Worm (Caenorhabditis elegans): ENCODE results near the gene F58F6.6.
A peak's percentile ranks its signal among the peaks of the same experiment; 100 is the strongest.

Gene F58F6.6

DNA sequence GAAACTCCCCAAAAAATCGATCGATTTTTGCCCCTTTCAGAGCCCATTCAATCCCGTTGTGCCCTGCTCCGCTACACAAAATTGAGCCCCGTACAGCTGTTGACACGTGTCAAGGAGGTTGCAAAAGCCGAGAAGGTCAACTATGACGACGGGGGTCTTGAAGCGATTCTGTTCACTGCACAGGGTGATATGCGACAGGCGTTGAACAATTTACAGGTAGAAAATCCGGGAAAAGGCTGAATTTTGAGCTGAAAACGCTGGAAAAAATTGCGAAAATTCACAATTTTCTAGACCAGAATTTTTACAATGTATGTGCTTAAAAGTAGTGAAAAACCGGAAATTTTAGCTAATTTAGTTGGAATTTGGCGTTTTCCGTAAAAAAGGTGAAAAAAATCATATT lies 8.5 kb downstream of the F58F6.6 start:
- TF ChIP-seq Y53G8AR.9 (GFP tag; conservative IDR thresholded peaks at IDR 0.05): no peak
- TF ChIP-seq C06A6.2 (GFP tag; conservative IDR thresholded peaks at IDR 0.05): no peak
- TF ChIP-seq B0019.2 (GFP tag; conservative IDR thresholded peaks at IDR 0.05): no peak
- no peak for TF ChIP-seq nhr-80 (tag; optimal IDR thresholded peaks at IDR 0.05)
- TF ChIP-seq snpc-1.3 (tag; optimal IDR thresholded peaks at IDR 0.05; ENCODE audit: insufficient read depth): no peak

DNA sequence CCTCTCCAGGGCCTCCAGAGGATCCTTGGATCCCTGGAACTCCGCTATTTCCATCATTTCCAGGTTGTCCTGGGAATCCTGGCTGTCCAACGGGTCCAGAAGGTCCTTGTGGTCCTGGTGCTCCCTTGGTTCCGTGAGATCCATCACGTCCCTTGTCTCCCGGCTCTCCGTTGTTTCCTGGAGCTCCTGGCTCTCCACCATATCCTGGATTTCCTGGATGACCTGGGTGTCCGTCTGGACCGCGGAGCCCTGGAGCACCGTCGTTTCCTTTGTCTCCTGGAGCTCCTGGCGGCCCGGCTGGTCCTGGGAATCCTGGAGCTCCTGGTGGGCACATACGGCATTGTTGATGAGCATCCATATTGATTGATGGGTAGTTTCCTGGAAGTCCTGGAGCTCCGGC lies 12.9 kb downstream of the F58F6.6 start:
- TF ChIP-seq nfyb-1 (GFP tag; IDR thresholded peaks at IDR 0.05): no peak
- no peak for TF ChIP-seq tbx-9 (tag; optimal IDR thresholded peaks at IDR 0.05; ENCODE audit: borderline replicate concordance)
- TF ChIP-seq ekl-4 (GFP tag; IDR thresholded peaks at IDR 0.05): no peak
- TF ChIP-seq Y53F4B.3 (GFP tag; IDR thresholded peaks at IDR 0.05): no peak
- no peak for TF ChIP-seq sptf-2 (GFP tag; optimal IDR thresholded peaks at IDR 0.05)
- TF ChIP-seq C17E4.6 (GFP tag; IDR thresholded peaks at IDR 0.05): no peak
- TF ChIP-seq zfh-2 (GFP tag; conservative IDR thresholded peaks at IDR 0.05): peak; percentile 91
- peak; percentile 79; the same call in 1 of the 2 replicates for TF ChIP-seq egrh-3 (GFP tag; IDR thresholded peaks at IDR 0.05)
- TF ChIP-seq madf-10 (tag; optimal IDR thresholded peaks at IDR 0.05): no peak

DNA sequence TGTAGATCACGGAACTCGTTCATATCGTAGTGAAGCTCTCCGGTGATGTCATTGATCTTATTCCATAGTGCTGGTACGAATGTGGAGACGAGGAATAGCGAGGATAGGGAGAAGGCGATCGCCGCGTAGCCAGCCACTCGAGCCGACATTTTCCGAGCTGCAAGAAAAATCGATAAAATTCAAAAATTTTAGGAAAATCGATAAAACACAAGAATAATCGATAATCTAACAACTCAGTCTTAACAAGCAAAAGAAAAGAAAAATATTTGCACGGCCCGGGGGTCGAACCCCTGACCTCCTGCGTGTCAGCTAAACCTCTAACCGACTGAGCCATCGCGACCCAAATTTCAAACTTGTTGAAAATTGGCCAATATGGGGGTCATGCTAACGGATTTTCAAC lies 14.3 kb downstream of the F58F6.6 start, which contains the start of gene col-104:
Gene col-104 (minus strand): TSS at position 159 of the 400 bp plus-strand sequence.
- TF ChIP-seq tbp1 (GFP tag; optimal IDR thresholded peaks at IDR 0.05): peak; percentile 37
- TF ChIP-seq let-526 (GFP tag; IDR thresholded peaks at IDR 0.05): no peak

DNA sequence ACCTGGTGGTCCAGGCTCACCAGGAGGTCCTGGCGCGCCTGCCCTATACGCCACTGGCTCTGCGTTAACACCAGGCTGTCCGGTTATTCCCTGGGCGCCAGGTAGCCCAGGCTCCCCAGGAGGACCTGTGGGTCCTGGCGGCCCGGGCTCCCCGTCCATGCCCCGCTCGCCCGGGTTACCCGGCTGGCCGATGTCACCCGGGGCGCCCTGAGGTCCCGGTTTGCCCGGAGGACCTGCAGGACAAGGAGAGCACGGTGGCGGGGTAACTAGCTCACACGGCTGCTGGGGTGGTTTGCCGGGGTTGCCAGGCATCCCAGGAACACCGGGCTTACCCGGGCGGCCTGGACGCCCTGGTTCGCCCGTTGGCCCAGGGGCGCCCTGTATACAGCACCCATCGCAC lies 17.2 kb downstream of the F58F6.6 start:
- TF ChIP-seq nfyb-1 (GFP tag; IDR thresholded peaks at IDR 0.05) (0 out of 2 replicates have a peak, but pooled peaks have one; percentile 65), ZK185.1 (tag; optimal IDR thresholded peaks at IDR 0.05; ENCODE audit: poor library complexity, severe bottlenecking) (no peak), mxl-1 (tag; optimal IDR thresholded peaks at IDR 0.05) (no peak), lin-26 (GFP tag; IDR thresholded peaks at IDR 0.05) (no peak), mcd-1 (GFP tag; IDR thresholded peaks at IDR 0.05) (peak; percentile 53; the same call in 1 of the 2 replicates), zfh-2 (GFP tag; conservative IDR thresholded peaks at IDR 0.05) (peak; percentile 96), chd-7 (tag; optimal IDR thresholded peaks at IDR 0.05) (no peak), F57C9.4 (tag; optimal IDR thresholded peaks at IDR 0.05) (no peak), F52B5.7 (tag; optimal IDR thresholded peaks at IDR 0.05) (peak; percentile 66), ztf-28 (GFP tag; IDR thresholded peaks at IDR 0.05) (0 out of 2 replicates have a peak, but pooled peaks have one; percentile 23), cebp-2 (GFP tag; IDR thresholded peaks at IDR 0.05) (0 out of 2 replicates have a peak, but pooled peaks have one; percentile 10), ceh-91 (GFP tag; IDR thresholded peaks at IDR 0.05) (0 out of 2 replicates have a peak, but pooled peaks have one; percentile 10), egrh-3 (GFP tag; IDR thresholded peaks at IDR 0.05) (peak; percentile 99), Y53F4B.3 (GFP tag; IDR thresholded peaks at IDR 0.05) (no peak), attf-3 (GFP tag; conservative IDR thresholded peaks at IDR 0.05) (0 out of 2 replicates have a peak, but pooled peaks have one; percentile 12), lin-35 (GFP tag; optimal IDR thresholded peaks at IDR 0.05) (no peak)

DNA sequence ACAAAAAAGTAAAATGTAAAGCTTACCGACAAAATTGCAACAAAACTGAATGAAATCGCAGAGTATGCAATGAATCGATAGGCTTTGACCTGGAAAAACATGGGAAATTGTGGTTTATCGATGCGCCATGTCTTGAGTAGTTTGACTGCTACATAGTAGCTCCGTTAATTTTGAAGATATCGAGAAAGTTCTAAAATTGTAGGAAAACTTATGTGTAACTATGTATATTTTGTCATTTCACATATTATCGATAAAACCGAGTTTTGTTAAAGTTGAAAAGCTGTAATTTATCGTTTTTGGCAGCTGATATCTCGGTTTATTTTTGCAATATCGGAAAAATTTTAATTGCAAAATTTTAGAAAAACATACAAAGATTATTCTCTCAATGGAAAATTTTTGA lies 18.2 kb downstream of the F58F6.6 start, which contains the start of gene col-105:
Gene col-105 (minus strand): TSS at position 101 of the 400 bp plus-strand sequence.
- TF ChIP-seq zim-3 (tag; optimal IDR thresholded peaks at IDR 0.05) (no peak), mcd-1 (GFP tag; IDR thresholded peaks at IDR 0.05) (no peak), unc-130 (GFP tag; optimal IDR thresholded peaks at IDR 0.05) (no peak), tbx-9 (tag; optimal IDR thresholded peaks at IDR 0.05; ENCODE audit: borderline replicate concordance) (no peak), rcor-1 (GFP tag; IDR thresholded peaks at IDR 0.05) (no peak), Y53G8AR.9 (GFP tag; conservative IDR thresholded peaks at IDR 0.05) (no peak), madf-6 (GFP tag; IDR thresholded peaks at IDR 0.05) (no peak), pha-4 (tag; optimal IDR thresholded peaks at IDR 0.05) (no peak), snpc-1.1 (tag; optimal IDR thresholded peaks at IDR 0.05; ENCODE audit: insufficient read depth) (no peak), K12H6.12 (tag; optimal IDR thresholded peaks at IDR 0.05) (no peak), cebp-1 (GFP tag; IDR thresholded peaks at IDR 0.05) (no peak), cebp-1 (tag; optimal IDR thresholded peaks at IDR 0.05) (no peak)

Data from whole organism, young adult.